Fruit fly (Drosophila melanogaster) whole organism, embryonic: ENCODE data around the gene Uba2.
A peak's percentile ranks its signal among the peaks of the same experiment; 100 is the strongest.

Source experiments
- Adf1 ChIP-seq: fragments of 200-800 bp; sonication (Bioruptor generic); IDR thresholded peaks from 2 replicates; pipeline ENCODE4 v1.3.6; 2022; ENCODE audit warnings: missing biosample characterization, missing genetic modification characterization
- C15 ChIP-seq: fragments of 200-800 bp; sonication (Bioruptor generic); IDR thresholded peaks from 3 replicates; pipeline ENCODE4 v1.3.6; 2022; ENCODE audit warnings: missing biosample characterization, missing genetic modification characterization
- CG10209 ChIP-seq: fragments of 200-800 bp; sonication (Bioruptor generic); optimal IDR thresholded peaks from 3 replicates; lab custom pipeline; 2017; ENCODE audit warnings: missing biosample characterization, mild to moderate bottlenecking, missing genetic modification characterization, missing genetic modification reagents
- CG10274 ChIP-seq: fragments of 200-800 bp; sonication (Bioruptor generic); optimal IDR thresholded peaks from 3 replicates; lab custom pipeline; 2017; ENCODE audit warnings: missing biosample characterization, mild to moderate bottlenecking, missing genetic modification characterization
- CG10543 ChIP-seq: fragments of 200-800 bp; sonication (Bioruptor generic); optimal IDR thresholded peaks from 3 replicates; lab custom pipeline; 2017; ENCODE audit warnings: missing biosample characterization, mild to moderate bottlenecking, missing genetic modification characterization, moderate library complexity
- CG10654 ChIP-seq: fragments of 200-800 bp; sonication (Bioruptor generic); optimal IDR thresholded peaks from 2 replicates; lab custom pipeline; 2016; ENCODE audit warnings: missing biosample characterization, missing genetic modification characterization
- CG11085 ChIP-seq: fragments of 200-800 bp; sonication (Bioruptor generic); IDR thresholded peaks from 2 replicates; pipeline ENCODE4 v1.3.6; 2022; ENCODE audit warnings: missing biosample characterization, missing genetic modification characterization
- CG11456 ChIP-seq: fragments of 200-800 bp; sonication (Bioruptor generic); IDR thresholded peaks from 3 replicates; pipeline ENCODE4 v1.3.6; 2022; ENCODE audit warnings: missing biosample characterization, missing genetic modification characterization
- CG12744 ChIP-seq: fragments of 200-800 bp; sonication (Bioruptor generic); optimal IDR thresholded peaks from 2 replicates; lab custom pipeline; 2016; ENCODE audit warnings: missing biosample characterization, missing genetic modification characterization
- CG12942 ChIP-seq: fragments of 200-800 bp; sonication (Bioruptor generic); optimal IDR thresholded peaks from 3 replicates; lab custom pipeline; 2016; ENCODE audit warnings: missing biosample characterization, missing genetic modification characterization
- CG13775 ChIP-seq: fragments of 200-800 bp; sonication (Bioruptor generic); optimal IDR thresholded peaks from 3 replicates; lab custom pipeline; 2017; ENCODE audit warnings: missing biosample characterization, mild to moderate bottlenecking, missing genetic modification characterization
- CG15479 ChIP-seq: fragments of 200-800 bp; sonication (Bioruptor generic); optimal IDR thresholded peaks from 3 replicates; lab custom pipeline; 2019; ENCODE audit warnings: missing biosample characterization, mild to moderate bottlenecking, missing genetic modification characterization, moderate library complexity
- CG1647 ChIP-seq: fragments of 200-800 bp; sonication (Bioruptor generic); optimal IDR thresholded peaks from 3 replicates; lab custom pipeline; 2016; ENCODE audit warnings: missing biosample characterization, missing genetic modification characterization
- CG17912 ChIP-seq: fragments of 200-800 bp; sonication (Bioruptor generic); optimal IDR thresholded peaks from 2 replicates; lab custom pipeline; 2018; ENCODE audit warnings: missing biosample characterization, mild to moderate bottlenecking, missing genetic modification characterization
- CG18599 ChIP-seq: fragments of 200-800 bp; sonication (Bioruptor generic); optimal IDR thresholded peaks from 3 replicates; lab custom pipeline; 2017; ENCODE audit warnings: missing biosample characterization, missing genetic modification characterization, mild to moderate bottlenecking, moderate library complexity, missing genetic modification reagents
- CG3163 ChIP-seq: fragments of 200-800 bp; sonication (Bioruptor generic); optimal IDR thresholded peaks from 3 replicates; lab custom pipeline; 2016; ENCODE audit warnings: missing biosample characterization, missing genetic modification characterization
- CG3281 ChIP-seq: fragments of 200-800 bp; sonication (Bioruptor generic); optimal IDR thresholded peaks from 3 replicates; lab custom pipeline; 2017; ENCODE audit warnings: missing biosample characterization, mild to moderate bottlenecking, missing genetic modification characterization
- CG3995 ChIP-seq: fragments of 200-800 bp; sonication (Bioruptor generic); optimal IDR thresholded peaks from 3 replicates; lab custom pipeline; 2016; ENCODE audit warnings: missing biosample characterization, missing genetic modification characterization
- CG42726 ChIP-seq: fragments of 200-800 bp; sonication (Bioruptor generic); IDR thresholded peaks from 2 replicates; pipeline ENCODE4 v1.3.6; 2022; ENCODE audit warnings: missing biosample characterization, missing genetic modification characterization; ENCODE audit not compliant: partially characterized antibody
- CG4328 ChIP-seq: fragments of 200-800 bp; sonication (Bioruptor generic); optimal IDR thresholded peaks from 3 replicates; lab custom pipeline; 2017; ENCODE audit warnings: missing biosample characterization, missing genetic modification reagents, missing genetic modification characterization
- CG6683 ChIP-seq: fragments of 200-800 bp; sonication (Bioruptor generic); optimal IDR thresholded peaks from 2 replicates; lab custom pipeline; 2017; ENCODE audit warnings: missing biosample characterization, mild to moderate bottlenecking, missing genetic modification characterization, missing genetic modification reagents
- CG7372 ChIP-seq: fragments of 200-800 bp; sonication (Bioruptor generic); IDR thresholded peaks from 2 replicates; pipeline ENCODE4 v1.3.6; 2022; ENCODE audit warnings: missing biosample characterization, missing genetic modification characterization
- D19B ChIP-seq: fragments of 200-800 bp; sonication (Bioruptor generic); optimal IDR thresholded peaks from 2 replicates; lab custom pipeline; 2017; ENCODE audit warnings: missing biosample characterization, mild to moderate bottlenecking, missing genetic modification characterization
- Fer2 ChIP-seq: fragments of 200-800 bp; sonication (Bioruptor generic); optimal IDR thresholded peaks from 2 replicates; lab custom pipeline; 2018; ENCODE audit warnings: missing biosample characterization, mild to moderate bottlenecking, missing genetic modification characterization, moderate library complexity
- GATAe ChIP-seq: fragments of 200-800 bp; sonication (Bioruptor generic); conservative IDR thresholded peaks from 2 replicates; pipeline ENCODE4 v1.3.6; 2022; ENCODE audit warnings: missing biosample characterization, missing genetic modification characterization
- Gsc ChIP-seq: fragments of 200-800 bp; sonication (Bioruptor generic); IDR thresholded peaks from 2 replicates; pipeline ENCODE4 v1.3.6; 2022; ENCODE audit warnings: missing biosample characterization, missing genetic modification characterization
- HLHmδ ChIP-seq: fragments of 200-800 bp; sonication (Bioruptor generic); optimal IDR thresholded peaks from 2 replicates; lab custom pipeline; 2018; ENCODE audit warnings: missing biosample characterization, mild to moderate bottlenecking, missing genetic modification characterization, moderate library complexity
- Hmx ChIP-seq: fragments of 200-800 bp; sonication (Bioruptor generic); optimal IDR thresholded peaks from 2 replicates; lab custom pipeline; 2016; ENCODE audit warnings: missing biosample characterization, missing genetic modification characterization
- Kr ChIP-seq: fragments of 200-800 bp; sonication (Bioruptor generic); optimal IDR thresholded peaks from 2 replicates; lab custom pipeline; 2017; ENCODE audit warnings: missing biosample characterization, mild to moderate bottlenecking, missing genetic modification characterization
- Lim3 ChIP-seq: fragments of 200-800 bp; sonication (Bioruptor generic); IDR thresholded peaks from 2 replicates; pipeline ENCODE4 v1.3.6; 2022; ENCODE audit warnings: missing biosample characterization, missing genetic modification characterization
- MESR4 ChIP-seq: fragments of 200-800 bp; sonication (Bioruptor generic); optimal IDR thresholded peaks from 2 replicates; lab custom pipeline; 2018; ENCODE audit warnings: missing biosample characterization, mild to moderate bottlenecking, missing genetic modification characterization, moderate library complexity
- Max ChIP-seq: fragments of 200-800 bp; sonication (Bioruptor generic); optimal IDR thresholded peaks from 2 replicates; lab custom pipeline; 2016; ENCODE audit warnings: missing biosample characterization, mild to moderate bottlenecking, missing genetic modification characterization
- NFAT ChIP-seq: fragments of 200-800 bp; sonication (Bioruptor generic); IDR thresholded peaks from 2 replicates; pipeline ENCODE4 v1.3.6; 2022; ENCODE audit warnings: missing biosample characterization, missing genetic modification characterization
- NfI ChIP-seq: fragments of 200-800 bp; sonication (Bioruptor generic); optimal IDR thresholded peaks from 3 replicates; lab custom pipeline; 2018; ENCODE audit warnings: missing biosample characterization, mild to moderate bottlenecking, missing genetic modification characterization, moderate library complexity
- Rx ChIP-seq: fragments of 200-800 bp; sonication (Bioruptor generic); IDR thresholded peaks from 2 replicates; pipeline ENCODE4 v1.3.6; 2022; ENCODE audit warnings: missing biosample characterization, missing genetic modification characterization
- Scr ChIP-seq: fragments of 200-800 bp; sonication (Bioruptor generic); IDR thresholded peaks from 2 replicates; pipeline ENCODE4 v1.3.6; 2022; ENCODE audit warnings: missing biosample characterization, missing genetic modification characterization; ENCODE audit not compliant: partially characterized antibody
- Sry-δ ChIP-seq: fragments of 200-800 bp; sonication (Bioruptor generic); optimal IDR thresholded peaks from 2 replicates; lab custom pipeline; 2016; ENCODE audit warnings: missing biosample characterization, missing genetic modification characterization
- TFAM ChIP-seq: fragments of 200-800 bp; sonication (Bioruptor generic); optimal IDR thresholded peaks from 2 replicates; lab custom pipeline; 2017; ENCODE audit warnings: missing biosample characterization, missing genetic modification characterization, inconsistent platforms
- Usf ChIP-seq: fragments of 200-800 bp; sonication (Bioruptor generic); optimal IDR thresholded peaks from 2 replicates; lab custom pipeline; 2017; ENCODE audit warnings: missing genotype, missing biosample characterization, missing genetic modification characterization
- ara ChIP-seq: fragments of 200-800 bp; sonication (Bioruptor generic); IDR thresholded peaks from 2 replicates; pipeline ENCODE4 v1.3.6; 2022; ENCODE audit warnings: missing biosample characterization, missing genetic modification characterization
- cato ChIP-seq: fragments of 200-800 bp; sonication (Bioruptor generic); optimal IDR thresholded peaks from 2 replicates; lab custom pipeline; 2016; ENCODE audit warnings: missing biosample characterization, missing genetic modification characterization, borderline replicate concordance
- corto ChIP-seq: fragments of 200-800 bp; sonication (Bioruptor generic); optimal IDR thresholded peaks from 2 replicates; lab custom pipeline; 2016; ENCODE audit warnings: missing biosample characterization, mild to moderate bottlenecking, missing genetic modification characterization, moderate library complexity
- disco-r ChIP-seq: fragments of 200-800 bp; sonication (Bioruptor generic); optimal IDR thresholded peaks from 2 replicates; lab custom pipeline; 2016; ENCODE audit warnings: missing biosample characterization, missing genetic modification characterization
- gce ChIP-seq: fragments of 200-800 bp; sonication (Bioruptor generic); IDR thresholded peaks from 3 replicates; pipeline ENCODE4 v1.3.6; 2022; ENCODE audit warnings: missing biosample characterization, missing genetic modification characterization
- hb ChIP-seq: fragments of 200-800 bp; sonication (Bioruptor generic); IDR thresholded peaks from 3 replicates; pipeline ENCODE4 v1.3.6; 2022; ENCODE audit warnings: missing biosample characterization, missing genetic modification characterization; ENCODE audit not compliant: partially characterized antibody
- ind ChIP-seq: fragments of 200-800 bp; sonication (Bioruptor generic); optimal IDR thresholded peaks from 3 replicates; lab custom pipeline; 2016; ENCODE audit warnings: missing biosample characterization, missing genetic modification characterization
- mld ChIP-seq: fragments of 200-800 bp; sonication (Bioruptor generic); IDR thresholded peaks from 3 replicates; pipeline ENCODE4 v1.3.6; 2022; ENCODE audit warnings: missing biosample characterization, missing genetic modification characterization; ENCODE audit not compliant: partially characterized antibody
- salm ChIP-seq: fragments of 200-800 bp; sonication (Bioruptor generic); optimal IDR thresholded peaks from 2 replicates; lab custom pipeline; 2018; ENCODE audit warnings: missing biosample characterization, mild to moderate bottlenecking, missing genetic modification characterization
- tin ChIP-seq: fragments of 200-800 bp; sonication (Bioruptor generic); optimal IDR thresholded peaks from 3 replicates; lab custom pipeline; 2016; ENCODE audit warnings: missing biosample characterization, missing genetic modification characterization

The Uba2 gene

DNA sequence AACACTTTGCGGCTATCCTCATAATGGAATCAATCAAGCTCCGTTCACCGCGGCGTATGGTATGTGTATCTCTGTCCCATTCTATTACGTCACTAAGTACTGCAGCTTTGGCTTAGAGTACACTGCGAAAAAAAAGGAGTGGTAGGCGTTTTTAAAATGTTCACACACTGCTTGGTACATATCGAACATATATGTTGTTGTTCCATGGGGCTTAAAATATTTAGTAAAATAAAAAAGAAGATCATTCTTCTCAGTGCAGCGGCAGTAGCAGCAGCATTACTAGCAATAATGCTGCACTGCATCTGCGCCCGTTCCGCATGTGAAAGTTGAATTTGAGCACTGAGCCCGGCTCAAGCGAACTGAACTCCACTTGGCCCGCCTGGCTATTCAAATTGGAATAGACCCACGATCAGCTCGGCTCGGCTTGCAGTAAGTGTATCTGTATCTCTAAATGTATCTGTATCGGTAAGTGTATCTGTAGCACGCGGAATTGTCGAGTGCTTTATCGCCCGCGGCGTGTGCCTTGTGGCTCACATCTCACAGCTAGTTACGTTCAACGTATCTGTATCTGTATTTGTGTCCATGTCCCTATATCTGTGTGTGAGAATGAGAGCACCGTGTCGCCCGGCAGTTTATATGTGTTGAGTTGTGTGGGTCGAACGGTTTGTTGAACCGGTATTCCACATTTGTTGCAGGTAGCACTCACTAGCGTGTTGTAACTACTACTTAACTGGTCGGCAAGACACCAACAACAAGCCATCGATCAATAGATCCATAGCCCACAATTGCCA is 25.8 kb upstream of the Uba2 start (continued):
- peak; percentile 29 for TF ChIP-seq Max
- TF ChIP-seq CG1647 (GFP tag; lab: Kevin White, UChicago): peak; percentile 54
- TF ChIP-seq CG12744: no peak
- no peak for TF ChIP-seq CG17912 (GFP tag; lab: Kevin White, UChicago)
- TF ChIP-seq ind: peak; percentile 64
- TF ChIP-seq HLHmδ (GFP tag; lab: Kevin White, UChicago): no peak
- peak; percentile 45 for TF ChIP-seq cato (GFP tag; lab: Kevin White, UChicago)
- no peak for TF ChIP-seq Kr (GFP tag; lab: Kevin White, UChicago)
- no peak for TF ChIP-seq Usf (GFP tag; lab: Kevin White, UChicago)
- TF ChIP-seq NfI: peak; percentile 57
- TF ChIP-seq CG7372 (GFP tag; lab: Robert Waterston, UW): no peak
- TF ChIP-seq gce (GFP tag; lab: Robert Waterston, UW): peak; percentile 32; the same call in 1 of the 3 replicates
- TF ChIP-seq CG3281: peak; percentile 22
- TF ChIP-seq hb (GFP tag; lab: Robert Waterston, UW): no peak
- no peak for TF ChIP-seq MESR4 (GFP tag; lab: Kevin White, UChicago)
- no peak for TF ChIP-seq CG3995 (GFP tag; lab: Kevin White, UChicago)
- TF ChIP-seq Adf1 (GFP tag; lab: Robert Waterston, UW): no peak
- TF ChIP-seq NFAT (GFP tag; lab: Robert Waterston, UW): no peak
- TF ChIP-seq Hmx (GFP tag; lab: Kevin White, UChicago): no peak
- peak; percentile 58 for TF ChIP-seq CG10209 (GFP tag; lab: Kevin White, UChicago)
- no peak for TF ChIP-seq mld (GFP tag; lab: Robert Waterston, UW)
- no peak for TF ChIP-seq CG3163
- TF ChIP-seq CG18599: peak; percentile 33
- TF ChIP-seq C15 (GFP tag; lab: Robert Waterston, UW): no peak
- no peak for TF ChIP-seq GATAe (GFP tag; lab: Robert Waterston, UW)
- TF ChIP-seq CG10654 (GFP tag; lab: Kevin White, UChicago): peak; percentile 45
- peak; percentile 18 for TF ChIP-seq CG4328 (GFP tag; lab: Kevin White, UChicago)
- TF ChIP-seq CG11085 (GFP tag; lab: Robert Waterston, UW): 0 out of 2 replicates have a peak, but pooled peaks have one; percentile 14
- TF ChIP-seq Gsc (GFP tag; lab: Robert Waterston, UW): peak; percentile 46; the same call in 1 of the 2 replicates
- TF ChIP-seq tin (GFP tag; lab: Kevin White, UChicago): peak; percentile 58
- TF ChIP-seq Scr: no peak
- no peak for TF ChIP-seq corto
- peak; percentile 31 for TF ChIP-seq CG10274 (GFP tag; lab: Kevin White, UChicago)
- peak; percentile 29; the same call in 1 of the 2 replicates for TF ChIP-seq ara (GFP tag; lab: Robert Waterston, UW)
- TF ChIP-seq Rx: peak; percentile 58
- TF ChIP-seq Fer2 (tag; lab: Kevin White, UChicago): no peak
- TF ChIP-seq disco-r (GFP tag; lab: Kevin White, UChicago): no peak
- peak; percentile 2 for TF ChIP-seq CG13775 (GFP tag; lab: Kevin White, UChicago)
- no peak for TF ChIP-seq CG42726
- peak; percentile 33 for TF ChIP-seq CG12942 (GFP tag; lab: Kevin White, UChicago)
- TF ChIP-seq D19B (GFP tag; lab: Kevin White, UChicago): no peak
- no peak for TF ChIP-seq CG10543
- no peak for TF ChIP-seq TFAM (GFP tag; lab: Kevin White, UChicago)
- TF ChIP-seq Lim3: peak; percentile 49; the same call in 1 of the 2 replicates
- TF ChIP-seq CG15479 (GFP tag; lab: Kevin White, UChicago): no peak
- peak; percentile 7 for TF ChIP-seq Sry-δ
- TF ChIP-seq CG6683 (GFP tag; lab: Kevin White, UChicago): no peak
- TF ChIP-seq salm (tag; lab: Kevin White, UChicago): peak; percentile 1
- TF ChIP-seq CG11456: no peak
